Worm (Caenorhabditis elegans): Measurements from ENCODE around the gene nyn-1.

DNA sequence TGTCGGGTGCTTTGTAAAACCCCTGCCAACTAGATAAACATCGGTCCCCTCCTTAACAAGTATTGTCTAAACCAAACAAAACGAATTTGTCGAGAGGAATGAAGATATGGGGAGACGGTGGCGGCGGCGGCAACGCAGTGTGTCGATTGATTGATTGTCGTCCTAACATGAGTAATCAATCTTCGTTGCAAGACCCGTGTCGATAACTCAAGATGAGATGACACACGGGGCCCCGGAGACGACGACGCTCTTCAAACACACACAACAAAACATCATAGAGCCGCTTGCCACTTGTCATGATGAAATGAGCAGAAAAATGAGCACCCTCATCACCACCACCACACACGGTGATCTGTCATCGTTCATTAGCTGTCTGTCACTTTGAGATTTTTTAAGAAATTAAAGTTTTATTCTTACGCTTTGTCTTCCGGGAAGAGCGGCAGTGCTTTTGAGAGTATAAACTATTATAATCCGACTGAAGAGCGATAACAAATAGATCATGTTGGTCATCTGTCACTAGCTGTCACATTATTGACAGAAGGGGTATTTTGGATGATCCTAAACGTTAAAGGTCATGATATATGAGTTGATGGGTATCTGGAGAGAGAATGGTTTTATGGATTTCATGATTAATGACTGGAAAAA lies 9.0 kb upstream of the nyn-1 start:
- TF ChIP-seq unc-62 (GFP tag; optimal IDR thresholded peaks at IDR 0.05) (no peak), nfya-1 (tag; optimal IDR thresholded peaks at IDR 0.05; ENCODE audit: borderline replicate concordance, insufficient read depth) (no peak), nfyb-1 (GFP tag; IDR thresholded peaks at IDR 0.05) (no peak), unc-130 (GFP tag; optimal IDR thresholded peaks at IDR 0.05) (no peak), lin-40 (tag; optimal IDR thresholded peaks at IDR 0.05) (no peak), let-526 (GFP tag; IDR thresholded peaks at IDR 0.05) (no peak)
